Worm (Caenorhabditis elegans): ENCODE data around the gene M01H9.5.

Gene M01H9.5

ce11 chrIV:4490148-4490652 is 24.9 kb downstream of the M01H9.5 start, which contains the start of gene ZK180.7:
Gene ZK180.7, plus strand, starts transcription at chrIV:4490542.
- TF ChIP-seq skn-1 (tag; optimal IDR thresholded peaks at IDR 0.05), result no peak
- TF ChIP-seq jun-1 (tag; optimal IDR thresholded peaks at IDR 0.05), result no peak
- TF ChIP-seq lsy-12 (tag; optimal IDR thresholded peaks at IDR 0.05), result no peak
- TF ChIP-seq ztf-4 (tag; optimal IDR thresholded peaks at IDR 0.05), result no peak
- TF ChIP-seq pha-4 (tag; optimal IDR thresholded peaks at IDR 0.05), result no peak
- TF ChIP-seq nhr-23 (tag; optimal IDR thresholded peaks at IDR 0.05), result no peak
- TF ChIP-seq eor-1 (tag; optimal IDR thresholded peaks at IDR 0.05), result no peak
- TF ChIP-seq nhr-77 (tag; optimal IDR thresholded peaks at IDR 0.05), result no peak
- TF ChIP-seq ZK546.5 (tag; optimal IDR thresholded peaks at IDR 0.05), result no peak
- no peak for TF ChIP-seq fkh-2 (tag; optimal IDR thresholded peaks at IDR 0.05)
- no peak for TF ChIP-seq ztf-11 (tag; optimal IDR thresholded peaks at IDR 0.05)
- TF ChIP-seq ceh-16 (tag; optimal IDR thresholded peaks at IDR 0.05), result no peak
- TF ChIP-seq zag-1 (tag; optimal IDR thresholded peaks at IDR 0.05), result no peak
- no peak for TF ChIP-seq tbx-2 (tag; optimal IDR thresholded peaks at IDR 0.05)
- no peak for TF ChIP-seq nhr-28 (tag; optimal IDR thresholded peaks at IDR 0.05)
- no peak for TF ChIP-seq nhr-43 (tag; optimal IDR thresholded peaks at IDR 0.05; ENCODE audit: poor library complexity, severe bottlenecking)

ce11 chrIV:4505078-4505477 is 39.8 kb downstream of the M01H9.5 start:
- TF ChIP-seq ceh-9 (tag; optimal IDR thresholded peaks at IDR 0.05) (no peak), fkh-10 (GFP tag; optimal IDR thresholded peaks at IDR 0.05) (peak; percentile 47)

- TF ChIP-seq nfya-1 (tag; optimal IDR thresholded peaks at IDR 0.05; ENCODE audit: insufficient read depth), result peak; percentile 38
- no peak for TF ChIP-seq elt-1 (tag; optimal IDR thresholded peaks at IDR 0.05)
- TF ChIP-seq mml-1 (tag; optimal IDR thresholded peaks at IDR 0.05), result no peak
- peak; percentile 40 for TF ChIP-seq lin-39 (tag; optimal IDR thresholded peaks at IDR 0.05)
- no peak for TF ChIP-seq elt-3 (tag; optimal IDR thresholded peaks at IDR 0.05)
- TF ChIP-seq unc-39 (tag; optimal IDR thresholded peaks at IDR 0.05), result no peak
- TF ChIP-seq snpc-4 (tag; optimal IDR thresholded peaks at IDR 0.05), result no peak
Observed at ce11 chrIV:4506637-4507036, 41.4 kb downstream of the M01H9.5 start, which contains the start of gene gbb-2. Gene gbb-2, minus strand, starts transcription at chrIV:4506748.

- peak; percentile 30 for TF ChIP-seq pha-4 (tag; optimal IDR thresholded peaks at IDR 0.05)
- TF ChIP-seq nhr-43 (tag; optimal IDR thresholded peaks at IDR 0.05; ENCODE audit: poor library complexity, severe bottlenecking), result no peak
- TF ChIP-seq daf-12 (tag; optimal IDR thresholded peaks at IDR 0.05), result no peak
- TF ChIP-seq hmg-11 (tag; optimal IDR thresholded peaks at IDR 0.05), result peak; percentile 2
- TF ChIP-seq ama-1 (optimal IDR thresholded peaks at IDR 0.05), result peak; percentile 0
Observed at ce11 chrIV:4511259-4511890, 46.1 kb downstream of the M01H9.5 start, which contains the start of the genes rfth-1 and ZK180.8. Gene rfth-1, minus strand, starts transcription at chrIV:4511309. Gene ZK180.8, minus strand, starts transcription at chrIV:4511724.

ce11 chrIV:4513269-4513819 is 48.1 kb downstream of the M01H9.5 start, which contains the start of gene sar-1:
Gene sar-1, minus strand, starts transcription at chrIV:4513319.
- TF ChIP-seq lin-39 (tag; optimal IDR thresholded peaks at IDR 0.05), result peak; percentile 45
- peak; percentile 40 for TF ChIP-seq R02D3.7 (tag; optimal IDR thresholded peaks at IDR 0.05)
- no peak for TF ChIP-seq unc-62 (GFP tag; optimal IDR thresholded peaks at IDR 0.05)
- TF ChIP-seq nhr-43 (tag; optimal IDR thresholded peaks at IDR 0.05; ENCODE audit: poor library complexity, severe bottlenecking), result peak; percentile 69
- TF ChIP-seq fkh-10 (GFP tag; optimal IDR thresholded peaks at IDR 0.05), result peak; percentile 31
- TF ChIP-seq nhr-11 (tag; optimal IDR thresholded peaks at IDR 0.05), result peak; percentile 64
- peak; percentile 16 for TF ChIP-seq nhr-77 (tag; optimal IDR thresholded peaks at IDR 0.05)
- TF ChIP-seq nhr-28 (tag; optimal IDR thresholded peaks at IDR 0.05), result no peak
- peak; percentile 65 for TF ChIP-seq mdl-1 (tag; optimal IDR thresholded peaks at IDR 0.05)
- TF ChIP-seq nhr-12 (tag; optimal IDR thresholded peaks at IDR 0.05), result no peak
- TF ChIP-seq hmg-11 (tag; optimal IDR thresholded peaks at IDR 0.05), result peak; percentile 53
- no peak for TF ChIP-seq ZK546.5 (tag; optimal IDR thresholded peaks at IDR 0.05)
- TF ChIP-seq eor-1 (tag; optimal IDR thresholded peaks at IDR 0.05), result no peak
- no peak for TF ChIP-seq fkh-2 (tag; optimal IDR thresholded peaks at IDR 0.05)
- TF ChIP-seq mml-1 (tag; optimal IDR thresholded peaks at IDR 0.05), result no peak
- peak; percentile 66 for TF ChIP-seq snpc-4 (tag; optimal IDR thresholded peaks at IDR 0.05)
- no peak for TF ChIP-seq ztf-11 (tag; optimal IDR thresholded peaks at IDR 0.05)
- peak; percentile 65 for TF ChIP-seq ztf-4 (tag; optimal IDR thresholded peaks at IDR 0.05)
- no peak for TF ChIP-seq aly-2 (tag; optimal IDR thresholded peaks at IDR 0.05)
- peak; percentile 77 for TF ChIP-seq tbx-2 (tag; optimal IDR thresholded peaks at IDR 0.05)
- TF ChIP-seq ama-1 (optimal IDR thresholded peaks at IDR 0.05), result no peak
- peak; percentile 62 for TF ChIP-seq ceh-82 (tag; optimal IDR thresholded peaks at IDR 0.05)
- no peak for TF ChIP-seq unc-39 (tag; optimal IDR thresholded peaks at IDR 0.05)
- no peak for TF ChIP-seq egl-27 (tag; optimal IDR thresholded peaks at IDR 0.05)
- peak; percentile 55 for TF ChIP-seq nhr-25 (tag; optimal IDR thresholded peaks at IDR 0.05)
- TF ChIP-seq zag-1 (tag; optimal IDR thresholded peaks at IDR 0.05), result no peak
- TF ChIP-seq nhr-23 (tag; optimal IDR thresholded peaks at IDR 0.05), result peak; percentile 63
- TF ChIP-seq nhr-237 (tag; optimal IDR thresholded peaks at IDR 0.05), result no peak
- TF ChIP-seq daf-12 (tag; optimal IDR thresholded peaks at IDR 0.05), result no peak
- peak; percentile 60 for TF ChIP-seq elt-2 (tag; optimal IDR thresholded peaks at IDR 0.05)
- peak; percentile 39 for TF ChIP-seq egl-5 (tag; optimal IDR thresholded peaks at IDR 0.05)
- TF ChIP-seq nfya-1 (tag; optimal IDR thresholded peaks at IDR 0.05; ENCODE audit: insufficient read depth), result peak; percentile 70

Measured in whole organism, L3 larva.